Worm (Caenorhabditis elegans) whole organism, young adult: ENCODE data around the gene pars-1.

ENCODE experiments used
- K12H6.12 ChIP-seq: fragments of 200-800 bp; sonication (Bioruptor generic); optimal IDR thresholded peaks from 2 replicates; lab custom pipeline; 2018; ENCODE audit warnings: mild to moderate bottlenecking, missing genetic modification characterization, missing compliant biosample characterization
- Y79H2A.3 ChIP-seq: fragments of 200-800 bp; sonication (Bioruptor generic); conservative IDR thresholded peaks from 2 replicates; pipeline ENCODE4 v1.3.6; 2022; ENCODE audit warnings: missing genetic modification reagents, missing genetic modification characterization, missing compliant biosample characterization
- ama-1 ChIP-seq, 3 experiments: fragments of 150-350 bp in 1 of 3; sonication (generic microtip) in 2 of 3; optimal IDR thresholded peaks; 2 replicates each; lab custom pipeline; 2014 to 2018; ENCODE audit warnings: missing biosample characterization in 2 of 3, missing genetic modification characterization in 2 of 3, missing genetic modification reagents in 2 of 3
- attf-5 ChIP-seq: fragments of 200-800 bp; sonication (Bioruptor generic); optimal IDR thresholded peaks from 2 replicates; lab custom pipeline; 2018; ENCODE audit warnings: mild to moderate bottlenecking, missing genetic modification characterization, missing compliant biosample characterization
- let-607 ChIP-seq, 2 experiments: fragments of 200-800 bp in 1 of 2; sonication (Bioruptor generic) in 1 of 2; sonication (generic microtip) in 1 of 2; optimal IDR thresholded peaks; 2 replicates each; lab custom pipeline; 2016 to 2018; ENCODE audit warnings: mild to moderate bottlenecking in 2 of 2, missing compliant biosample characterization in 2 of 2, missing genetic modification characterization in 2 of 2, moderate library complexity in 2 of 2, missing genotype in 1 of 2
- lir-1 ChIP-seq: fragments of 200-800 bp; sonication (Bioruptor generic); conservative IDR thresholded peaks from 2 replicates; pipeline ENCODE4 v1.3.6; 2022; ENCODE audit warnings: missing genetic modification reagents, missing genetic modification characterization, missing compliant biosample characterization
- unc-62 ChIP-seq: fragments of 150-350 bp; optimal IDR thresholded peaks from 2 replicates; lab custom pipeline; 2014; ENCODE audit warnings: missing biosample characterization, missing genetic modification reagents, missing genetic modification characterization

DNA sequence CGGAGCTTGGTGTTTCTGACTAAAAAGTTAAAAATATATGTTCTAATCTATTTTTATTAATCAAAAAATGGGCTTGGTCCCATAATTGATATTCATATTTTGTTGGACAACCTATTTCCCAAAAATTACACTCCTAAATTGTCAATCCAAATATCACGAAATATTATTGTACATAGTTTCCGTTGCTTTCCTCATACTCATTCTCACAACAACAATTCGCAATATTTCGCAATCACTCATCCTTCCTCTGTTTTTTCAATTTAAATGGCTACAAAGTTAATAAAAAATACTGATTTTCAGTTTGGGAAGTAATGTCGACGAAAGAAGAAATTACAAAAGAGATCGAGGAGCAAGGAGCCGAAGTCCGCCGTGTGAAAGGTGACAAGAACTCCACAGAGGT, at the start of gene pars-1:
- no peak for TF ChIP-seq lir-1 (GFP tag; lab: Robert Waterston, UW)
- TF ChIP-seq let-607 (tag; optimal IDR thresholded peaks at IDR 0.05; lab: Kevin White, UChicago) = no peak
- no peak for TF ChIP-seq K12H6.12 (tag; lab: Kevin White, UChicago)
- TF ChIP-seq unc-62 = no peak
- no peak for TF ChIP-seq Y79H2A.3 (GFP tag; lab: Robert Waterston, UW)
- TF ChIP-seq ama-1 (optimal IDR thresholded peaks at IDR 0.05; lab: Kevin White, UChicago) = no peak
- no peak for TF ChIP-seq ama-1 (GFP tag; optimal IDR thresholded peaks at IDR 0.05; lab: Kevin White, UChicago)
- no peak for TF ChIP-seq attf-5 (GFP tag; lab: Kevin White, UChicago)
